Worm (Caenorhabditis elegans) whole organism, midembryonic: ENCODE measurements around the gene lido-12.

Experiments used
- T22C8.4 ChIP-seq: fragments of 200-800 bp; sonication (Bioruptor generic); IDR thresholded peaks from 2 replicates; pipeline ENCODE4 v1.3.6; 2022; ENCODE audit warnings: missing genetic modification characterization, missing compliant biosample characterization
- cog-1 ChIP-seq: sonication (generic microtip); optimal IDR thresholded peaks from 2 replicates; lab custom pipeline; 2016; ENCODE audit warnings: missing genetic modification characterization, missing compliant biosample characterization
- flt-1 ChIP-seq: fragments of 200-800 bp; sonication (Bioruptor generic); IDR thresholded peaks from 2 replicates; pipeline ENCODE4 v1.3.6; 2022; ENCODE audit warnings: missing genetic modification characterization, missing compliant biosample characterization
- klf-2 ChIP-seq: fragments of 200-800 bp; sonication (Bioruptor generic); conservative IDR thresholded peaks from 2 replicates; pipeline ENCODE4 v1.3.6; 2022; ENCODE audit warnings: missing genetic modification reagents, missing genetic modification characterization, missing compliant biosample characterization
- med-1 ChIP-seq: sonication (generic microtip); optimal IDR thresholded peaks from 2 replicates; lab custom pipeline; 2017; ENCODE audit warnings: missing genetic modification characterization, mild to moderate bottlenecking, missing compliant biosample characterization, antibody characterized with exemption, missing genetic modification reagents; ENCODE audit not compliant: insufficient read depth
- ref-1 ChIP-seq: fragments of 200-800 bp; sonication (Bioruptor generic); conservative IDR thresholded peaks from 2 replicates; pipeline ENCODE4 v1.3.6; 2022; ENCODE audit warnings: missing genetic modification reagents, missing genetic modification characterization, missing compliant biosample characterization
- tab-1 ChIP-seq: fragments of 200-800 bp; sonication (Bioruptor generic); IDR thresholded peaks from 2 replicates; pipeline ENCODE4 v1.3.6; 2022; ENCODE audit warnings: missing genetic modification characterization, missing compliant biosample characterization
- ztf-23 ChIP-seq: fragments of 200-800 bp; sonication (Bioruptor generic); IDR thresholded peaks from 2 replicates; pipeline ENCODE4 v1.3.6; 2022; ENCODE audit warnings: missing genetic modification reagents, missing genetic modification characterization, missing compliant biosample characterization
- ztf-29 ChIP-seq: fragments of 200-800 bp; sonication (Bioruptor generic); IDR thresholded peaks from 2 replicates; pipeline ENCODE4 v1.3.6; 2022; ENCODE audit warnings: missing genetic modification reagents, missing genetic modification characterization, missing compliant biosample characterization

lido-12 gene

ce11 chrII:2976597-2976996 lies 29.0 kb upstream of the lido-12 start, which contains the start of gene nhr-88:
Gene nhr-88, plus strand, starts transcription at chrII:2976639.
- no peak for TF ChIP-seq klf-2 (GFP tag; lab: Robert Waterston, UW)
- no peak for TF ChIP-seq ref-1 (GFP tag; lab: Robert Waterston, UW)
- no peak for TF ChIP-seq ztf-29
- TF ChIP-seq flt-1 = no peak
- TF ChIP-seq ztf-23 (GFP tag; lab: Robert Waterston, UW) = no peak
- no peak for TF ChIP-seq T22C8.4
- no peak for TF ChIP-seq cog-1 (tag; lab: Kevin White, UChicago)
- no peak for TF ChIP-seq med-1 (GFP tag; lab: Kevin White, UChicago)
- TF ChIP-seq tab-1 (GFP tag; lab: Robert Waterston, UW) = no peak

ce11 chrII:2977652-2978051 lies 27.9 kb upstream of the lido-12 start:
- TF ChIP-seq med-1 (GFP tag; lab: Kevin White, UChicago) (no peak), ztf-23 (GFP tag; lab: Robert Waterston, UW) (no peak)

ce11 chrII:2979061-2979460 lies 26.5 kb upstream of the lido-12 start:
- no peak for TF ChIP-seq ref-1 (GFP tag; lab: Robert Waterston, UW)
- peak; percentile 47; the same call in 1 of the 2 replicates for TF ChIP-seq ztf-29

ce11 chrII:2984383-2984782 lies 21.2 kb upstream of the lido-12 start:
- TF ChIP-seq flt-1 (no peak), T22C8.4 (no peak), tab-1 (GFP tag; lab: Robert Waterston, UW) (no peak), ztf-23 (GFP tag; lab: Robert Waterston, UW) (no peak), klf-2 (GFP tag; lab: Robert Waterston, UW) (no peak), cog-1 (tag; lab: Kevin White, UChicago) (no peak), med-1 (GFP tag; lab: Kevin White, UChicago) (no peak), ztf-29 (no peak), ref-1 (GFP tag; lab: Robert Waterston, UW) (no peak)

ce11 chrII:2985446-2985845 lies 20.2 kb upstream of the lido-12 start:
- TF ChIP-seq tab-1 (GFP tag; lab: Robert Waterston, UW) (0 out of 2 replicates have a peak, but pooled peaks have one; percentile 58), med-1 (GFP tag; lab: Kevin White, UChicago) (no peak), ztf-23 (GFP tag; lab: Robert Waterston, UW) (no peak)

ce11 chrII:2985935-2986498 lies 19.6 kb upstream of the lido-12 start:
- TF ChIP-seq cog-1 (tag; lab: Kevin White, UChicago) (no peak), ref-1 (GFP tag; lab: Robert Waterston, UW) (no peak), med-1 (GFP tag; lab: Kevin White, UChicago) (no peak), tab-1 (GFP tag; lab: Robert Waterston, UW) (no peak), flt-1 (no peak), T22C8.4 (no peak), ztf-23 (GFP tag; lab: Robert Waterston, UW) (no peak), klf-2 (GFP tag; lab: Robert Waterston, UW) (no peak), ztf-29 (no peak)

- 0 out of 2 replicates have a peak, but pooled peaks have one; percentile 12 for TF ChIP-seq klf-2 (GFP tag; lab: Robert Waterston, UW)
- TF ChIP-seq T22C8.4 = no peak
- TF ChIP-seq flt-1 = no peak
- no peak for TF ChIP-seq med-1 (GFP tag; lab: Kevin White, UChicago)
- no peak for TF ChIP-seq ztf-23 (GFP tag; lab: Robert Waterston, UW)
Observed at ce11 chrII:2987122-2987556, 18.5 kb upstream of the lido-12 start.

- TF ChIP-seq flt-1 = no peak; the same call in 1 of the 2 replicates
- TF ChIP-seq ztf-29 = no peak
- no peak for TF ChIP-seq ref-1 (GFP tag; lab: Robert Waterston, UW)
- no peak for TF ChIP-seq T22C8.4
- TF ChIP-seq ztf-23 (GFP tag; lab: Robert Waterston, UW) = peak; percentile 59; the same call in 1 of the 2 replicates
Observed at ce11 chrII:2987854-2988350, 17.7 kb upstream of the lido-12 start, which contains the start of gene lido-7. Gene lido-7, plus strand, starts transcription at chrII:2988300.

ce11 chrII:2990089-2990488 lies 15.5 kb upstream of the lido-12 start:
- TF ChIP-seq cog-1 (tag; lab: Kevin White, UChicago) = no peak
- no peak for TF ChIP-seq T22C8.4
- TF ChIP-seq ztf-23 (GFP tag; lab: Robert Waterston, UW) = no peak
- no peak for TF ChIP-seq tab-1 (GFP tag; lab: Robert Waterston, UW)
- no peak for TF ChIP-seq ztf-29
- TF ChIP-seq flt-1 = no peak
- TF ChIP-seq klf-2 (GFP tag; lab: Robert Waterston, UW) = no peak
- no peak for TF ChIP-seq ref-1 (GFP tag; lab: Robert Waterston, UW)
- TF ChIP-seq med-1 (GFP tag; lab: Kevin White, UChicago) = no peak

- TF ChIP-seq ztf-23 (GFP tag; lab: Robert Waterston, UW) (no peak), med-1 (GFP tag; lab: Kevin White, UChicago) (no peak), cog-1 (tag; lab: Kevin White, UChicago) (no peak), ztf-29 (no peak), tab-1 (GFP tag; lab: Robert Waterston, UW) (no peak), T22C8.4 (no peak), klf-2 (GFP tag; lab: Robert Waterston, UW) (no peak), flt-1 (no peak), ref-1 (GFP tag; lab: Robert Waterston, UW) (no peak)
Observed at ce11 chrII:2991555-2992083, 14.0 kb upstream of the lido-12 start, which contains the start of gene K08A2.2. Gene K08A2.2, plus strand, starts transcription at chrII:2991605.
